Worm (Caenorhabditis elegans): ENCODE measurements around the gene K07F5.8.

DNA sequence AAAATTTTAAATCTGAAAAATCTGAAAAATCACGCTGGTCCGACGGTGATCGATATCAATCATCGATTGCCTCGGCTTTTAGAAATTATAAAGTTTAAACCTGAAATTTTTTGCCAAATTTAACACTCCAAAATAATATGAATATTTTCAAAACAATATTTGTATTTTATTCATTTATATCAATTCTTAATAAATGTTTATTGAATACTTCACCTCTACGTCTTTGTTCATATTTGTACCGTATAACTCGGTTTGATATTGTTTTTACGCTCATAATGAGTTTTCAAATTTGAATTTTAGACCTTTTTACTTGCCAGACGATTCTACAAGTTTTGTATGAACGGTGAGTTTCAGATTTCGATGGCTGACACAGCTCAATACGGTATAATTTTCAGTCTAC, 15.3 kb upstream of the K07F5.8 start, which contains the start of the genes K07F5.15 and K07F5.22:
- TF ChIP-seq snpc-4 (tag; optimal IDR thresholded peaks at IDR 0.05) (no peak), elt-3 (tag; optimal IDR thresholded peaks at IDR 0.05) (no peak), nhr-237 (tag; optimal IDR thresholded peaks at IDR 0.05) (no peak), F13H6.1 (tag; optimal IDR thresholded peaks at IDR 0.05) (no peak), lsy-2 (tag; optimal IDR thresholded peaks at IDR 0.05) (no peak), aly-2 (tag; optimal IDR thresholded peaks at IDR 0.05) (no peak), ZK546.5 (tag; optimal IDR thresholded peaks at IDR 0.05) (no peak), ama-1 (optimal IDR thresholded peaks at IDR 0.05) (no peak), gmeb-1 (tag; optimal IDR thresholded peaks at IDR 0.05) (no peak), unc-39 (tag; optimal IDR thresholded peaks at IDR 0.05) (no peak), mdl-1 (tag; optimal IDR thresholded peaks at IDR 0.05) (no peak), unc-62 (GFP tag; optimal IDR thresholded peaks at IDR 0.05) (no peak), dmd-4 (tag; optimal IDR thresholded peaks at IDR 0.05) (no peak), nhr-11 (tag; optimal IDR thresholded peaks at IDR 0.05) (no peak)
